Worm (Caenorhabditis elegans): ENCODE measurements around the gene C05D12.3.

The C05D12.3 gene

DNA sequence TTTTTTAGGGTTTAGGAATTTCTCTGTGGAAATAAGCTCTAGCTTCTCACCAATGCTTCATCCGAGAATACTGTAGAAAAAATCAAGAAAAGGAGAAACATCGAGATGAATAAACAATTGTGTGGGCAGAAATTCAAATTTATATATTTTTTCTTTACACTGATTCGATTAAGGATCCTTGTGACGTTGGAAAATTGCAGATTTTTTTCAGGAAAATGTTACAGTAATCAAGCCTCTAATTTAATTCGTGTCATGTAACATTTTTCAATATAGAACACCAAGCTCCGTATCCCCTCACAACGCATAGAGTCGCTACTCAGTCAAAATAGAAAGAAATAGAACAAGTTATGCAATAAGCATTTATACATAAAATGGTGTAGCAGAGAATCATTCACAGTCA lies 51.3 kb downstream of the C05D12.3 start, which contains the start of gene W02B12.16:
TSS of gene W02B12.16 (minus strand) at position 101 of the 400 bp plus-strand sequence.
- no peak for TF ChIP-seq daf-12 (tag; optimal IDR thresholded peaks at IDR 0.05)
- TF ChIP-seq nhr-43 (tag; optimal IDR thresholded peaks at IDR 0.05; ENCODE audit: poor library complexity, severe bottlenecking): peak; percentile 2

DNA sequence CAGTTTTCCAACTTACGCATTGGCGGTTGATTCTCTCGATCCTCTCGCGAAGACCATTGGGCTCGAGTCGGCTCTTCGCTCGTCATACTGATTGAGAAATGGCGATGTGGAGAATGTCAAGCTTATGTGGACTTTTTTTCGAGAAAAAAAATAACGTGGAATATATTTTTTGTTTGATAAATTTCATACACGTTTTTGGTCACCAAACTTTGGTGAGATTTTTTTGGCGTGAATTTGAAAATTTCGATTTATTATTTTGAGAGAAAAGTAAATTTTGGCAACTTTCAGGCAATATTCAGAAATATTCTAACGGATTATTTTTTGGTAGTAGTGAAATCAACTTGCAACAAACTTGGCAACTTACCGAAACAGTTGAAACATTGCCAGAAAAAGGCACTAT lies 54.0 kb downstream of the C05D12.3 start, which contains the start of gene W02B12.12:
TSS of gene W02B12.12 (minus strand) at position 101 of the 400 bp plus-strand sequence.
- no peak for TF ChIP-seq mdl-1 (tag; optimal IDR thresholded peaks at IDR 0.05)
- TF ChIP-seq nhr-28 (tag; optimal IDR thresholded peaks at IDR 0.05): no peak
- no peak for TF ChIP-seq pha-4 (tag; optimal IDR thresholded peaks at IDR 0.05)
- no peak for TF ChIP-seq nhr-25 (tag; optimal IDR thresholded peaks at IDR 0.05)
- no peak for TF ChIP-seq ztf-11 (tag; optimal IDR thresholded peaks at IDR 0.05)
- no peak for TF ChIP-seq elt-1 (tag; optimal IDR thresholded peaks at IDR 0.05)
- TF ChIP-seq tbx-2 (tag; optimal IDR thresholded peaks at IDR 0.05): no peak
- no peak for TF ChIP-seq ceh-28 (tag; optimal IDR thresholded peaks at IDR 0.05)
- TF ChIP-seq lin-39 (tag; optimal IDR thresholded peaks at IDR 0.05): no peak

All from whole organism, L3 larva.